Worm (Caenorhabditis elegans): ENCODE measurements around the gene cal-4.

Gene cal-4

ce11 chrIV:10546589-10547136, 25.5 kb downstream of the cal-4 start, which contains the start of gene zim-1:
Gene zim-1 (plus strand): TSS chrIV:10547086.
- TF ChIP-seq ceh-39 (tag; optimal IDR thresholded peaks at IDR 0.05) = no peak
- TF ChIP-seq ztf-11 (tag; optimal IDR thresholded peaks at IDR 0.05) = no peak
- no peak for TF ChIP-seq nhr-28 (tag; optimal IDR thresholded peaks at IDR 0.05)
- no peak for TF ChIP-seq drap-1 (GFP tag; optimal IDR thresholded peaks at IDR 0.05)
- TF ChIP-seq M03D4.4 (tag; optimal IDR thresholded peaks at IDR 0.05) = no peak

ce11 chrIV:10554947-10555346, 33.7 kb downstream of the cal-4 start, which contains the start of gene zim-2:
Gene zim-2 (plus strand): TSS chrIV:10555247.
- TF ChIP-seq snpc-4 (tag; optimal IDR thresholded peaks at IDR 0.05) (no peak), ces-1 (GFP tag; optimal IDR thresholded peaks at IDR 0.05) (no peak), nhr-28 (tag; optimal IDR thresholded peaks at IDR 0.05) (no peak), nhr-12 (tag; optimal IDR thresholded peaks at IDR 0.05) (no peak), sptf-1 (tag; optimal IDR thresholded peaks at IDR 0.05) (no peak), cnd-1 (tag; optimal IDR thresholded peaks at IDR 0.05) (no peak), mab-5 (tag; optimal IDR thresholded peaks at IDR 0.05) (no peak), M03D4.4 (tag; optimal IDR thresholded peaks at IDR 0.05) (no peak), flh-1 (GFP tag; optimal IDR thresholded peaks at IDR 0.05) (no peak), bed-3 (GFP tag; optimal IDR thresholded peaks at IDR 0.05) (no peak), unc-62 (GFP tag; optimal IDR thresholded peaks at IDR 0.05) (no peak), ceh-43 (GFP tag; optimal IDR thresholded peaks at IDR 0.05) (no peak), ceh-39 (tag; optimal IDR thresholded peaks at IDR 0.05) (no peak), mep-1 (tag; optimal IDR thresholded peaks at IDR 0.05) (no peak), nhr-76 (tag; optimal IDR thresholded peaks at IDR 0.05) (no peak), ham-2 (GFP tag; optimal IDR thresholded peaks at IDR 0.05) (no peak), nhr-237 (tag; optimal IDR thresholded peaks at IDR 0.05) (no peak), ztf-11 (tag; optimal IDR thresholded peaks at IDR 0.05) (no peak), mls-2 (tag; optimal IDR thresholded peaks at IDR 0.05) (no peak)

ce11 chrIV:10558415-10558814, 37.2 kb downstream of the cal-4 start, which contains the start of gene zim-3:
Gene zim-3 (plus strand): TSS chrIV:10558715.
- TF ChIP-seq sem-2 (GFP tag; optimal IDR thresholded peaks at IDR 0.05) (no peak), cnd-1 (tag; optimal IDR thresholded peaks at IDR 0.05) (no peak), blmp-1 (tag; optimal IDR thresholded peaks at IDR 0.05) (no peak), nhr-28 (tag; optimal IDR thresholded peaks at IDR 0.05) (no peak), ham-2 (GFP tag; optimal IDR thresholded peaks at IDR 0.05) (no peak), lin-32 (GFP tag; optimal IDR thresholded peaks at IDR 0.05) (no peak), snpc-4 (tag; optimal IDR thresholded peaks at IDR 0.05) (no peak), tbx-8 (GFP tag; optimal IDR thresholded peaks at IDR 0.05) (no peak), lin-13 (tag; optimal IDR thresholded peaks at IDR 0.05) (no peak), flh-1 (GFP tag; optimal IDR thresholded peaks at IDR 0.05) (no peak), elt-3 (tag; optimal IDR thresholded peaks at IDR 0.05) (no peak), ceh-83 (GFP tag; optimal IDR thresholded peaks at IDR 0.05) (no peak), bed-3 (GFP tag; optimal IDR thresholded peaks at IDR 0.05) (no peak), nhr-12 (tag; optimal IDR thresholded peaks at IDR 0.05) (no peak), unc-62 (GFP tag; optimal IDR thresholded peaks at IDR 0.05) (no peak), sptf-1 (tag; optimal IDR thresholded peaks at IDR 0.05) (no peak), lsy-2 (tag; optimal IDR thresholded peaks at IDR 0.05) (no peak), nhr-237 (tag; optimal IDR thresholded peaks at IDR 0.05) (no peak), ztf-11 (tag; optimal IDR thresholded peaks at IDR 0.05) (no peak)

ce11 chrIV:10561605-10562004, 40.4 kb downstream of the cal-4 start, which contains the start of gene him-8:
Gene him-8 (plus strand): TSS chrIV:10561905.
- TF ChIP-seq unc-120 (tag; optimal IDR thresholded peaks at IDR 0.05; ENCODE audit: poor library complexity, severe bottlenecking) (no peak), nhr-76 (tag; optimal IDR thresholded peaks at IDR 0.05) (no peak), hlh-1 (tag; optimal IDR thresholded peaks at IDR 0.05) (no peak), nhr-2 (tag; optimal IDR thresholded peaks at IDR 0.05) (no peak), lsy-2 (tag; optimal IDR thresholded peaks at IDR 0.05) (no peak), blmp-1 (tag; optimal IDR thresholded peaks at IDR 0.05) (no peak), mab-5 (tag; optimal IDR thresholded peaks at IDR 0.05) (no peak)

DNA sequence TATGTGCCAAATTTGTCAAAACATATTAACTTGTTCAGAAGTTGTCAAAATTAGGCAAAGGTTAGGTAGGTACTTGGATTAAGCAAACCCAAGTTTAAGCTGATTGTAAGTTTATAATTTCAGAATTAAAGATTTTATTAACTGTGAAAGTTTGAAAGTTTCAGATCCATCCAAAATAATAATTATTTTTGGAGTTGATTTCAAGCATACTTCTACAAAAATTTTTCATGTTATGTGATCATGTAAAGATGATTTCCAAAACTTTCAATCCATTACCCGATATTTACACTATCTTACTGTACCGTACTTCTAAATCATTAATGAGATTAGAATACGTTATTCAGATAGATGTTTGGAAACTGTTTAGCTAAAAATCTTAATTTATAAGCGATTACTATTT, 43.4 kb downstream of the cal-4 start:
- TF ChIP-seq hlh-1 (tag; optimal IDR thresholded peaks at IDR 0.05) (no peak), mab-5 (tag; optimal IDR thresholded peaks at IDR 0.05) (no peak), unc-120 (tag; optimal IDR thresholded peaks at IDR 0.05; ENCODE audit: poor library complexity, severe bottlenecking) (no peak), mep-1 (tag; optimal IDR thresholded peaks at IDR 0.05) (no peak), ham-2 (GFP tag; optimal IDR thresholded peaks at IDR 0.05) (no peak), nhr-12 (tag; optimal IDR thresholded peaks at IDR 0.05) (no peak), tbx-8 (GFP tag; optimal IDR thresholded peaks at IDR 0.05) (no peak), elt-1 (tag; optimal IDR thresholded peaks at IDR 0.05; ENCODE audit: borderline replicate concordance, insufficient read depth) (no peak), ztf-11 (tag; optimal IDR thresholded peaks at IDR 0.05) (no peak), sptf-1 (tag; optimal IDR thresholded peaks at IDR 0.05) (no peak), cnd-1 (tag; optimal IDR thresholded peaks at IDR 0.05) (no peak), pha-4 (tag; optimal IDR thresholded peaks at IDR 0.05) (no peak)

Measured in whole organism, mixed stage, embryonic.